Worm (Caenorhabditis elegans): ENCODE results near the gene ZC116.5.

Gene ZC116.5

DNA sequence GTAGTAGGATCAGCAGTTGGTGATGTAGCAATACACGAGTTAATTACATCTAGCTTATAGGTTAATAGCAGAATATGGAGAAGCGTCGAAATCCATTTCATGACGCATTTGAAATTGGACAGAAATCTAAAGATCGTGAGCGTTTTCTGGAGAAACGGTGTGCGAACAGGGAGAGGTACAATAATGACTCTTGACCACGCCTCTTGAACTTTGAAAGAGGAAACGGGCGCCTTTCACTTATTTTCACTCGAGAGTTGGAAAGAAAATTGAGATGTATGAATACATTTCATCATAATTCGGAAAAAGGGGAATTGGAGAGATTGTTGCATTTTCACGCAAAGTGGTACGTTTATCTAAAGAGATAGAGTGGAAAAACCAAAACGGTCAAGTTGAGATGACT is 21.0 kb upstream of the ZC116.5 start, which contains the start of gene F56H9.6:
Gene F56H9.6 (minus strand): TSS at position 101 of the 400 bp plus-strand sequence.
- TF ChIP-seq nhr-12 (tag; optimal IDR thresholded peaks at IDR 0.05) (no peak), alr-1 (tag; optimal IDR thresholded peaks at IDR 0.05) (no peak)

DNA sequence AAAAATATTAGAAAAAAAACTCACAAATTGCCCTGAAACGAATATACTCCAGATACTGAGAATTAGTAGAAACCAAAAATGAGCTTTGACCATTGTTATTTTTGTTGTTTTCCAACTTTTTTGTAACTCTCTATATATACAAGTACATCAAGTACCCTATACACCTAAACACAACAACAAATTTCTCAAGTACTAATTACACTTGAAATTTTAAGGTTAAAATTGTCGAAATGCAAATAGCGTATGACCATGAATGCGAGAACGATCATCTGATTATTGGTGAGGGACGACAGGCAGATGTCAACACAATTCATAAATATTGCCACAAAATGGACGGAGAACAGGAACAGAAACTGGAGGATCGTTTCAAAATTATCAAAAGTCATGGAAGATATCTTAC is 15.6 kb upstream of the ZC116.5 start, which contains the start of gene F56H9.9:
Gene F56H9.9 (minus strand): TSS at position 101 of the 400 bp plus-strand sequence.
- TF ChIP-seq skn-1 (tag; optimal IDR thresholded peaks at IDR 0.05) (no peak), nhr-21 (tag; optimal IDR thresholded peaks at IDR 0.05) (no peak), elt-3 (tag; optimal IDR thresholded peaks at IDR 0.05) (no peak), lin-11 (tag; optimal IDR thresholded peaks at IDR 0.05) (no peak), lsy-2 (tag; optimal IDR thresholded peaks at IDR 0.05) (no peak), unc-55 (GFP tag; optimal IDR thresholded peaks at IDR 0.05) (no peak), ztf-1 (GFP tag; conservative IDR thresholded peaks at IDR 0.05) (no peak), nhr-25 (tag; optimal IDR thresholded peaks at IDR 0.05) (no peak), sem-4 (tag; optimal IDR thresholded peaks at IDR 0.05) (no peak), ceh-16 (tag; optimal IDR thresholded peaks at IDR 0.05) (no peak)

DNA sequence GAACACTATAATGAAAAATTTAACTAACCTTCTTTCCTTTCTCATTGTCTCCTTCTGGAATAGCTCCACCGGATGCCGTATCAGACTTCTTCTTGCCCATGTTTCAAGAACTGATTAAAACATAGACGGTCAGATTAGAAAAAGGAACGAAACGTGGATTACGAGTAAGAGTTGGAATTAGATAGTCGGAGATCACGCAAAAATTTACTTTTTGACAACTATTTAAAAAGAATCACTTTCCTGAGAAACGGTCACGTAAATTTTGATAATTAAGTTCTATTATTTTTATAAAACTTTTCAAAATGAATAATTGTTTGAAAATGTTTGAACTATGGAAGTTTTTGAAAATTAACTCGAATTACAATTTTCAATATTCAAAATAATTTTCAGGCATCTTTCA is 3.4 kb upstream of the ZC116.5 start, which contains the start of gene cyc-2.2:
Gene cyc-2.2 (minus strand): TSS at position 101 of the 400 bp plus-strand sequence.
- TF ChIP-seq nhr-10 (tag; optimal IDR thresholded peaks at IDR 0.05) (no peak), skn-1 (tag; optimal IDR thresholded peaks at IDR 0.05) (no peak), fos-1 (tag; optimal IDR thresholded peaks at IDR 0.05) (no peak), sma-9 (GFP tag; optimal IDR thresholded peaks at IDR 0.05) (no peak), sma-9 (tag; optimal IDR thresholded peaks at IDR 0.05) (no peak), lin-13 (GFP tag; optimal IDR thresholded peaks at IDR 0.05) (no peak), F13H6.1 (tag; optimal IDR thresholded peaks at IDR 0.05) (no peak), zag-1 (tag; optimal IDR thresholded peaks at IDR 0.05) (no peak)

DNA sequence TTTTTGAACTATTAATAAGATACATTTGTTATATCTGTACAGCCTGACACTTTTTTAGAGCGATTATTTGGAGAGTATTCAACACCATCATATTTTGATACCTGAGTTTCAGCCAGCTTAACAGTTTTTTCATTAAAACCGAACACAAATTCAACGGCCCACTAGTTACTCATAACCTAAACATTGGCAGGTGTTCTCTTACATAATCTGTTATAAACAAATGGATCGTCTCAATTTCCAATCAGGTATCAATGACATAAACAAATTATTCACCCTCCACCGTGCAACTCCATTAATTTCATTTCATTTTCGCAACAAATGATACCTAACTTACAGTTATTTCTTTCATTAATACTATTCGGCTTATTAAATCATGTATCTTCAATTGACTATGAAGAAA is 2.3 kb upstream of the ZC116.5 start, which contains the start of gene cubn-1:
Gene cubn-1 (plus strand): TSS at position 301 of the 400 bp plus-strand sequence.
- TF ChIP-seq ztf-11 (tag; optimal IDR thresholded peaks at IDR 0.05) (no peak), zag-1 (tag; optimal IDR thresholded peaks at IDR 0.05) (no peak), elt-3 (tag; optimal IDR thresholded peaks at IDR 0.05) (no peak), F13H6.1 (tag; optimal IDR thresholded peaks at IDR 0.05) (no peak), peb-1 (tag; optimal IDR thresholded peaks at IDR 0.05) (no peak), ztf-1 (GFP tag; conservative IDR thresholded peaks at IDR 0.05) (no peak), ztf-4 (tag; optimal IDR thresholded peaks at IDR 0.05) (no peak), C34F6.9 (tag; optimal IDR thresholded peaks at IDR 0.05) (no peak), nhr-237 (tag; optimal IDR thresholded peaks at IDR 0.05) (no peak), nhr-12 (tag; optimal IDR thresholded peaks at IDR 0.05) (no peak), egl-27 (tag; optimal IDR thresholded peaks at IDR 0.05) (no peak), unc-39 (tag; optimal IDR thresholded peaks at IDR 0.05) (no peak), lin-39 (tag; optimal IDR thresholded peaks at IDR 0.05) (no peak), ceh-82 (tag; optimal IDR thresholded peaks at IDR 0.05) (no peak)

DNA sequence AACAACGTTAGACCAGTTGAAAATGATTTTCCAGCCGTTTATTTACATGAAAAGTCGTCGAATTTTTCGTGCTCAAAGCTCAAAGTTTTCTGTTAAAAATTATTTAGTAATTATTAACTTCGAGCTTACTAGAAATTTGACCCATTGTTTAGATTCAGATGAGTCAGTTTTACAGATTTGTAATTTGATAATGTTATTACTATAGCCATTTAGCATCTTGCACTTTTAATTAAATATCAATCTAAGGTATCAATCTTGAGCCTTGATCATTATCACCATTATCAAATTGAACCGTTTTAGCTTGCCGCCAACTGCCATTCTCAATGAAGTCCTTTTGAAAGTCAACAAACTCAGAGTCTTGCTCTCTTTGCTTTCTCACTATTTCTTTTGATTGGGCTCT is 769 bp upstream of the ZC116.5 start, which contains the start of gene ZC116.1:
Gene ZC116.1 (plus strand): TSS at position 301 of the 400 bp plus-strand sequence.
- TF ChIP-seq snpc-4 (tag; optimal IDR thresholded peaks at IDR 0.05) (no peak), fos-1 (tag; optimal IDR thresholded peaks at IDR 0.05) (no peak), mbf-1 (tag; optimal IDR thresholded peaks at IDR 0.05) (no peak), nhr-11 (tag; optimal IDR thresholded peaks at IDR 0.05) (no peak), nhr-6 (tag; optimal IDR thresholded peaks at IDR 0.05) (no peak), nhr-10 (tag; optimal IDR thresholded peaks at IDR 0.05) (no peak)

DNA sequence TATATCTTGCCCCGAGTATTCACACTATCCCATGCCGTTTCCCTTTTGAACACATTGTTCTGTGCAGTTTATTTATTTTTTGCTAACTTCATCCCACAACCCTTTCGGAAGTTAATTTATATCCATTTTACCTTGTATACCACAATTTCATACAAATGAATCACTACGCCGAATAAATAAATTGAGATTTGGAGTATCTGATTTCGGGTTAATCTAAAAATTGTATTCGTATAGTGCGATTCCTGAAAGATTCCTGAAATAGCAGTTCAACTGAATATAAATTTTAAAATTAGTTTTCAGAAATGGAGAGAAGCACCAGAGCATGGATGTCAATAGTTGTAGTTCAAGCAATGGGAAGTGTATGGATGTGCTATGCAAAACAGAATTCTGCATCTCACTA is 1.6 kb downstream of the ZC116.5 start, which contains the start of gene erg-28:
Gene erg-28 (plus strand): TSS at position 301 of the 400 bp plus-strand sequence.
- TF ChIP-seq mdl-1 (tag; optimal IDR thresholded peaks at IDR 0.05) (no peak), C34F6.9 (tag; optimal IDR thresholded peaks at IDR 0.05) (no peak), ceh-82 (tag; optimal IDR thresholded peaks at IDR 0.05) (no peak), peb-1 (tag; optimal IDR thresholded peaks at IDR 0.05) (no peak), nhr-129 (tag; optimal IDR thresholded peaks at IDR 0.05) (no peak), Y55F3AM.14 (GFP tag; optimal IDR thresholded peaks at IDR 0.05) (no peak), crh-2 (tag; optimal IDR thresholded peaks at IDR 0.05) (no peak), mbf-1 (tag; optimal IDR thresholded peaks at IDR 0.05) (no peak), unc-55 (GFP tag; optimal IDR thresholded peaks at IDR 0.05) (no peak), fos-1 (tag; optimal IDR thresholded peaks at IDR 0.05) (no peak), nhr-11 (tag; optimal IDR thresholded peaks at IDR 0.05) (no peak), zag-1 (tag; optimal IDR thresholded peaks at IDR 0.05) (no peak), elt-3 (tag; optimal IDR thresholded peaks at IDR 0.05) (no peak), ztf-11 (tag; optimal IDR thresholded peaks at IDR 0.05) (no peak), alr-1 (tag; optimal IDR thresholded peaks at IDR 0.05) (no peak), blmp-1 (tag; optimal IDR thresholded peaks at IDR 0.05; ENCODE audit: insufficient read depth) (no peak), sem-4 (tag; optimal IDR thresholded peaks at IDR 0.05) (no peak)

Data from whole organism, L2 larva.